Worm (Caenorhabditis elegans) whole organism, L2 larva: ENCODE measurements around the gene sul-2.

Source experiments
- R02D3.7 ChIP-seq: fragments of 150-350 bp; optimal IDR thresholded peaks from 2 replicates; lab custom pipeline; 2014; ENCODE audit warnings: missing biosample characterization, missing genetic modification characterization
- ZK546.5 ChIP-seq: sonication (generic microtip); optimal IDR thresholded peaks from 2 replicates; lab custom pipeline; 2017; ENCODE audit warnings: missing biosample characterization, missing genetic modification characterization
- ceh-82 ChIP-seq: fragments of 150-350 bp; optimal IDR thresholded peaks from 2 replicates; lab custom pipeline; 2014; ENCODE audit warnings: missing biosample characterization, missing genetic modification characterization
- elt-1 ChIP-seq: fragments of 150-350 bp; optimal IDR thresholded peaks from 2 replicates; lab custom pipeline; 2014; ENCODE audit warnings: missing biosample characterization, missing genetic modification characterization
- fos-1 ChIP-seq: fragments of 150-350 bp; optimal IDR thresholded peaks from 2 replicates; lab custom pipeline; 2014; ENCODE audit warnings: missing biosample characterization, missing genetic modification characterization
- lin-11 ChIP-seq: fragments of 150-350 bp; sonication (generic microtip); optimal IDR thresholded peaks from 2 replicates; lab custom pipeline; 2014; ENCODE audit warnings: missing biosample characterization, missing genetic modification characterization, inconsistent platforms, mixed read lengths
- lin-13 ChIP-seq: fragments of 150-350 bp; optimal IDR thresholded peaks from 2 replicates; lab custom pipeline; 2014; ENCODE audit warnings: missing biosample characterization, missing genetic modification reagents, missing genetic modification characterization
- nhr-11 ChIP-seq: fragments of 150-350 bp; optimal IDR thresholded peaks from 2 replicates; lab custom pipeline; 2014; ENCODE audit warnings: missing biosample characterization, missing genetic modification characterization
- nhr-25 ChIP-seq: fragments of 150-350 bp; sonication (generic microtip); optimal IDR thresholded peaks from 3 replicates; lab custom pipeline; 2014; ENCODE audit warnings: missing biosample characterization, missing genetic modification characterization
- nhr-77 ChIP-seq: fragments of 150-350 bp; optimal IDR thresholded peaks from 2 replicates; lab custom pipeline; 2014; ENCODE audit warnings: missing biosample characterization, missing genetic modification characterization
- skn-1 ChIP-seq: sonication (generic microtip); optimal IDR thresholded peaks from 2 replicates; lab custom pipeline; 2017; ENCODE audit warnings: missing biosample characterization, missing genetic modification characterization
- unc-55 ChIP-seq: fragments of 150-350 bp; sonication (generic microtip); optimal IDR thresholded peaks from 3 replicates; lab custom pipeline; 2014; ENCODE audit warnings: missing biosample characterization, missing genetic modification reagents, missing genetic modification characterization
- ztf-11 ChIP-seq: sonication (generic microtip); optimal IDR thresholded peaks from 2 replicates; lab custom pipeline; 2017; ENCODE audit warnings: missing biosample characterization, missing genetic modification characterization

- no peak for TF ChIP-seq ceh-82 (tag; lab: Kevin White, UChicago)
- TF ChIP-seq unc-55 (GFP tag; lab: Kevin White, UChicago), result no peak
- no peak for TF ChIP-seq nhr-25
- TF ChIP-seq fos-1 (tag; lab: Kevin White, UChicago), result no peak
- TF ChIP-seq nhr-11, result no peak
- TF ChIP-seq lin-13, result no peak
- TF ChIP-seq skn-1 (tag; lab: Kevin White, UChicago), result no peak
- no peak for TF ChIP-seq ztf-11
- no peak for TF ChIP-seq R02D3.7 (tag; lab: Kevin White, UChicago)
- no peak for TF ChIP-seq lin-11
- TF ChIP-seq nhr-77 (tag; lab: Kevin White, UChicago), result no peak
- TF ChIP-seq elt-1, result no peak
- no peak for TF ChIP-seq ZK546.5 (tag; lab: Kevin White, UChicago)
These were observed 25.8 kb downstream of the sul-2 start, which contains the start of gene srp-8 for ce11 chrV:8183384-8183783.
